Fruit fly (Drosophila melanogaster) whole organism, embryonic: ENCODE measurements around the gene CG44158.

Experiments
- Bdp1 ChIP-seq: fragments of 200-800 bp; sonication (Bioruptor generic); optimal IDR thresholded peaks from 3 replicates; lab custom pipeline; 2016; ENCODE audit warnings: missing biosample characterization, missing genetic modification characterization
- BtbVII ChIP-seq: fragments of 200-800 bp; sonication (Bioruptor generic); optimal IDR thresholded peaks from 3 replicates; lab custom pipeline; 2017; ENCODE audit warnings: missing biosample characterization, mild to moderate bottlenecking, missing genetic modification characterization
- CG10274 ChIP-seq: fragments of 200-800 bp; sonication (Bioruptor generic); optimal IDR thresholded peaks from 3 replicates; lab custom pipeline; 2017; ENCODE audit warnings: missing biosample characterization, mild to moderate bottlenecking, missing genetic modification characterization
- CG11085 ChIP-seq: fragments of 200-800 bp; sonication (Bioruptor generic); IDR thresholded peaks from 2 replicates; pipeline ENCODE4 v1.3.6; 2022; ENCODE audit warnings: missing biosample characterization, missing genetic modification characterization
- CG12155 ChIP-seq: fragments of 200-800 bp; sonication (Bioruptor generic); optimal IDR thresholded peaks from 3 replicates; lab custom pipeline; 2016; ENCODE audit warnings: missing biosample characterization, missing genetic modification characterization
- CG13296 ChIP-seq: fragments of 200-800 bp; sonication (Bioruptor generic); optimal IDR thresholded peaks from 3 replicates; lab custom pipeline; 2018; ENCODE audit warnings: missing biosample characterization, mild to moderate bottlenecking, missing genetic modification characterization
- CG13894 ChIP-seq: fragments of 200-800 bp; sonication (Bioruptor generic); optimal IDR thresholded peaks from 3 replicates; lab custom pipeline; 2018; ENCODE audit warnings: missing biosample characterization, mild to moderate bottlenecking, missing genetic modification characterization, moderate library complexity
- CG14441 ChIP-seq: fragments of 200-800 bp; sonication (Bioruptor generic); IDR thresholded peaks from 2 replicates; pipeline ENCODE4 v1.3.6; 2022; ENCODE audit warnings: missing biosample characterization, missing genetic modification characterization
- CG15696 ChIP-seq: fragments of 200-800 bp; sonication (Bioruptor generic); optimal IDR thresholded peaks from 2 replicates; lab custom pipeline; 2019; ENCODE audit warnings: missing biosample characterization, mild to moderate bottlenecking, missing genetic modification characterization, moderate library complexity
- CG18011 ChIP-seq: fragments of 200-800 bp; sonication (Bioruptor generic); optimal IDR thresholded peaks from 2 replicates; lab custom pipeline; 2017; ENCODE audit warnings: missing biosample characterization, missing genetic modification characterization, mild to moderate bottlenecking, moderate library complexity, missing genotype
- CG2889 ChIP-seq: fragments of 200-800 bp; sonication (Bioruptor generic); IDR thresholded peaks from 3 replicates; pipeline ENCODE4 v1.3.6; 2022; ENCODE audit warnings: missing biosample characterization, missing genetic modification characterization
- CG31441 ChIP-seq: fragments of 200-800 bp; sonication (Bioruptor generic); IDR thresholded peaks from 2 replicates; pipeline ENCODE4 v1.3.6; 2022; ENCODE audit warnings: missing biosample characterization, missing genetic modification characterization
- CG32772 ChIP-seq: fragments of 200-800 bp; sonication (Bioruptor generic); IDR thresholded peaks from 2 replicates; pipeline ENCODE4 v1.3.6; 2022; ENCODE audit warnings: missing biosample characterization, missing genetic modification characterization
- CG4424 ChIP-seq: fragments of 200-800 bp; sonication (Bioruptor generic); optimal IDR thresholded peaks from 3 replicates; lab custom pipeline; 2016; ENCODE audit warnings: missing biosample characterization, missing genetic modification characterization
- CG4820 ChIP-seq: fragments of 200-800 bp; sonication (Bioruptor generic); optimal IDR thresholded peaks from 3 replicates; lab custom pipeline; 2016; ENCODE audit warnings: missing biosample characterization, missing genetic modification characterization
- CG6813 ChIP-seq: fragments of 200-800 bp; sonication (Bioruptor generic); optimal IDR thresholded peaks from 2 replicates; lab custom pipeline; 2017; ENCODE audit warnings: missing biosample characterization, missing genetic modification characterization, mild to moderate bottlenecking, moderate library complexity, missing genetic modification reagents
- CG7271 ChIP-seq: fragments of 200-800 bp; sonication (Bioruptor generic); optimal IDR thresholded peaks from 2 replicates; lab custom pipeline; 2018; ENCODE audit warnings: missing biosample characterization, mild to moderate bottlenecking, missing genetic modification characterization, moderate library complexity
- CG7987 ChIP-seq: fragments of 200-800 bp; sonication (Bioruptor generic); optimal IDR thresholded peaks from 2 replicates; lab custom pipeline; 2018; ENCODE audit warnings: missing biosample characterization, mild to moderate bottlenecking, missing genetic modification characterization, moderate library complexity
- CG9727 ChIP-seq: fragments of 200-800 bp; sonication (Bioruptor generic); optimal IDR thresholded peaks from 3 replicates; lab custom pipeline; 2017; ENCODE audit warnings: missing biosample characterization, mild to moderate bottlenecking, missing genetic modification characterization
- CG9797 ChIP-seq: fragments of 200-800 bp; sonication (Bioruptor generic); optimal IDR thresholded peaks from 3 replicates; lab custom pipeline; 2018; ENCODE audit warnings: missing biosample characterization, mild to moderate bottlenecking, missing genetic modification characterization
- Dad ChIP-seq: fragments of 200-800 bp; sonication (Bioruptor generic); optimal IDR thresholded peaks from 3 replicates; lab custom pipeline; 2016; ENCODE audit warnings: missing biosample characterization, missing genetic modification characterization
- Dfd ChIP-seq, 2 experiments: fragments of >200 bp; optimal IDR thresholded peaks; 2 replicates each; lab custom pipeline; 2017; ENCODE audit warnings: missing biosample characterization in 2 of 2, missing genetic modification characterization in 2 of 2
- Dll ChIP-seq: fragments of 200-800 bp; sonication (Bioruptor generic); IDR thresholded peaks from 4 replicates; pipeline ENCODE4 v1.3.6; 2022; ENCODE audit warnings: missing biosample characterization, missing genetic modification characterization; ENCODE audit not compliant: partially characterized antibody
- Dref ChIP-seq: fragments of 200-800 bp; sonication (Bioruptor generic); IDR thresholded peaks from 2 replicates; pipeline ENCODE4 v1.3.6; 2022; ENCODE audit warnings: missing biosample characterization, missing genetic modification characterization
- E2f2 ChIP-seq: fragments of 200-800 bp; sonication (Bioruptor generic); IDR thresholded peaks from 2 replicates; pipeline ENCODE4 v1.3.6; 2022; ENCODE audit warnings: missing biosample characterization, missing genetic modification characterization
- Fer3 ChIP-seq: fragments of 200-800 bp; sonication (Bioruptor generic); optimal IDR thresholded peaks from 2 replicates; lab custom pipeline; 2018; ENCODE audit warnings: missing biosample characterization, mild to moderate bottlenecking, missing genetic modification characterization, moderate library complexity
- NK7.1 ChIP-seq: fragments of 200-800 bp; sonication (Bioruptor generic); optimal IDR thresholded peaks from 3 replicates; lab custom pipeline; 2016; ENCODE audit warnings: missing biosample characterization, missing genetic modification characterization
- Nf-YA ChIP-seq: fragments of 200-800 bp; sonication (Bioruptor generic); IDR thresholded peaks from 2 replicates; pipeline ENCODE4 v1.3.6; 2022; ENCODE audit warnings: missing biosample characterization, missing genetic modification characterization
- Nf-YC ChIP-seq: fragments of 200-800 bp; optimal IDR thresholded peaks from 3 replicates; lab custom pipeline; 2019; ENCODE audit warnings: missing biosample characterization, mild to moderate bottlenecking, missing genetic modification characterization, moderate library complexity
- Optix ChIP-seq: fragments of 200-800 bp; sonication (Bioruptor generic); IDR thresholded peaks from 3 replicates; pipeline ENCODE4 v1.3.6; 2022; ENCODE audit warnings: missing biosample characterization, missing genetic modification characterization
- Poxn ChIP-seq: fragments of 200-800 bp; sonication (Bioruptor generic); IDR thresholded peaks from 2 replicates; pipeline ENCODE4 v1.3.6; 2022; ENCODE audit warnings: missing biosample characterization, missing genetic modification characterization
- Spps ChIP-seq: fragments of 200-800 bp; sonication (Bioruptor generic); optimal IDR thresholded peaks from 2 replicates; lab custom pipeline; 2018; ENCODE audit warnings: missing biosample characterization, mild to moderate bottlenecking, missing genetic modification characterization
- Stat92E ChIP-seq, 3 experiments: fragments of >200 bp in 2 of 3; fragments of 200-800 bp in 1 of 3; sonication (Bioruptor generic) in 1 of 3; optimal IDR thresholded peaks; 2 replicates each; lab custom pipeline; 2017 to 2019; ENCODE audit warnings: missing biosample characterization in 3 of 3, missing genetic modification characterization in 3 of 3, mild to moderate bottlenecking in 1 of 3, moderate library complexity in 1 of 3
- ab ChIP-seq: fragments of 200-800 bp; sonication (Bioruptor generic); optimal IDR thresholded peaks from 2 replicates; lab custom pipeline; 2016; ENCODE audit warnings: missing biosample characterization, missing genetic modification characterization
- ato ChIP-seq: fragments of 200-800 bp; sonication (Bioruptor generic); IDR thresholded peaks from 2 replicates; pipeline ENCODE4 v1.3.6; 2022; ENCODE audit warnings: missing biosample characterization, missing genetic modification characterization; ENCODE audit not compliant: partially characterized antibody
- az2 ChIP-seq: fragments of 200-800 bp; sonication (Bioruptor generic); optimal IDR thresholded peaks from 3 replicates; lab custom pipeline; 2016; ENCODE audit warnings: missing biosample characterization, missing genetic modification characterization
- bcd ChIP-seq: fragments of 200-800 bp; sonication (Bioruptor generic); optimal IDR thresholded peaks from 2 replicates; lab custom pipeline; 2017; ENCODE audit warnings: missing biosample characterization, mild to moderate bottlenecking, missing genetic modification characterization
- cad ChIP-seq: fragments of >200 bp; optimal IDR thresholded peaks from 2 replicates; lab custom pipeline; 2017; ENCODE audit warnings: missing biosample characterization, missing genetic modification characterization
- chinmo ChIP-seq: fragments of 200-800 bp; sonication (Bioruptor generic); IDR thresholded peaks from 4 replicates; pipeline ENCODE4 v1.3.6; 2022; ENCODE audit warnings: missing biosample characterization, missing genetic modification characterization; ENCODE audit not compliant: partially characterized antibody
- cwo ChIP-seq: fragments of 200-800 bp; sonication (Bioruptor generic); optimal IDR thresholded peaks from 3 replicates; lab custom pipeline; 2017; ENCODE audit warnings: missing biosample characterization, missing genetic modification characterization, mild to moderate bottlenecking, moderate library complexity, missing genetic modification reagents
- emc ChIP-seq: fragments of 200-800 bp; sonication (Bioruptor generic); optimal IDR thresholded peaks from 2 replicates; lab custom pipeline; 2016; ENCODE audit warnings: missing biosample characterization, missing genetic modification characterization
- gsb-n ChIP-seq: fragments of 200-800 bp; sonication (Bioruptor generic); optimal IDR thresholded peaks from 3 replicates; lab custom pipeline; 2018; ENCODE audit warnings: missing biosample characterization, mild to moderate bottlenecking, missing genetic modification characterization
- insv ChIP-seq, 2 experiments: fragments of 200-800 bp; sonication (Bioruptor generic); optimal IDR thresholded peaks; 3 replicates each; lab custom pipeline; 2016 to 2018; ENCODE audit warnings: missing biosample characterization in 2 of 2, missing genetic modification characterization in 2 of 2
- lab ChIP-seq: fragments of 200-800 bp; sonication (Bioruptor generic); optimal IDR thresholded peaks from 3 replicates; lab custom pipeline; 2017; ENCODE audit warnings: missing biosample characterization, missing genetic modification characterization, mild to moderate bottlenecking, moderate library complexity, missing genetic modification reagents
- mld ChIP-seq: fragments of 200-800 bp; sonication (Bioruptor generic); IDR thresholded peaks from 3 replicates; pipeline ENCODE4 v1.3.6; 2022; ENCODE audit warnings: missing biosample characterization, missing genetic modification characterization; ENCODE audit not compliant: partially characterized antibody
- pfk ChIP-seq: fragments of 200-800 bp; sonication (Bioruptor generic); optimal IDR thresholded peaks from 2 replicates; lab custom pipeline; 2018; ENCODE audit warnings: missing biosample characterization, mild to moderate bottlenecking, missing genetic modification characterization, moderate library complexity
- slou ChIP-seq: fragments of 200-800 bp; sonication (Bioruptor generic); optimal IDR thresholded peaks from 3 replicates; lab custom pipeline; 2016; ENCODE audit warnings: missing biosample characterization, missing genetic modification characterization
- slp2 ChIP-seq: fragments of 200-800 bp; sonication (Bioruptor generic); optimal IDR thresholded peaks from 2 replicates; lab custom pipeline; 2016; ENCODE audit warnings: missing biosample characterization, missing genetic modification characterization
- tio ChIP-seq: fragments of 200-800 bp; sonication (Bioruptor generic); optimal IDR thresholded peaks from 2 replicates; lab custom pipeline; 2017; ENCODE audit warnings: missing biosample characterization, missing genetic modification characterization, inconsistent platforms
- zfh2 ChIP-seq: fragments of 200-800 bp; sonication (Bioruptor generic); optimal IDR thresholded peaks from 2 replicates; lab custom pipeline; 2016; ENCODE audit warnings: missing biosample characterization, missing genetic modification characterization

Gene CG44158

dm6 chr3R:18198518-18199118 is 10.0 kb upstream of the CG44158 start (continued):
- TF ChIP-seq chinmo (no peak), NK7.1 (GFP tag; lab: Kevin White, UChicago) (peak; percentile 42), CG7987 (peak; percentile 76), Poxn (no peak), CG10274 (GFP tag; lab: Kevin White, UChicago) (no peak), Dfd (GFP tag; optimal IDR thresholded peaks at IDR 0.05; lab: Kevin White, UChicago) (no peak), CG9797 (GFP tag; lab: Kevin White, UChicago) (no peak), ato (GFP tag; lab: Robert Waterston, UW) (no peak), CG14441 (GFP tag; lab: Robert Waterston, UW) (no peak), Dref (GFP tag; lab: Robert Waterston, UW) (no peak), CG18011 (GFP tag; lab: Kevin White, UChicago) (no peak), Dll (no peak), CG13894 (tag; lab: Kevin White, UChicago) (no peak), CG7271 (tag; lab: Kevin White, UChicago) (no peak), cwo (GFP tag; lab: Kevin White, UChicago) (peak; percentile 63), CG4424 (no peak), tio (GFP tag; lab: Kevin White, UChicago) (no peak), CG12155 (GFP tag; lab: Kevin White, UChicago) (peak; percentile 18), Fer3 (tag; lab: Kevin White, UChicago) (peak; percentile 50), BtbVII (GFP tag; lab: Kevin White, UChicago) (peak; percentile 70), slp2 (GFP tag; lab: Kevin White, UChicago) (peak; percentile 30), E2f2 (GFP tag; lab: Robert Waterston, UW) (no peak), CG32772 (GFP tag; lab: Robert Waterston, UW) (no peak), CG2889 (GFP tag; lab: Robert Waterston, UW) (no peak), mld (GFP tag; lab: Robert Waterston, UW) (no peak), Dad (peak; percentile 17), CG15696 (peak; percentile 57), Optix (no peak), Nf-YC (tag; lab: Kevin White, UChicago) (no peak), bcd (no peak), CG31441 (GFP tag; lab: Robert Waterston, UW) (no peak), Nf-YA (GFP tag; lab: Robert Waterston, UW) (no peak), emc (GFP tag; lab: Kevin White, UChicago) (no peak), az2 (GFP tag; lab: Kevin White, UChicago) (no peak), ab (no peak), CG11085 (GFP tag; lab: Robert Waterston, UW) (no peak), cad (GFP tag; lab: Kevin White, UChicago) (no peak), CG4820 (peak; percentile 10), lab (GFP tag; lab: Kevin White, UChicago) (peak; percentile 45), Bdp1 (peak; percentile 37), Stat92E (GFP tag; optimal IDR thresholded peaks at IDR 0.05; lab: Kevin White, UChicago) (peak in 1 of 3 experiments; percentile 13), gsb-n (tag; lab: Kevin White, UChicago) (no peak), slou (GFP tag; lab: Kevin White, UChicago) (no peak), Spps (tag; lab: Kevin White, UChicago) (peak; percentile 30), CG6813 (GFP tag; lab: Kevin White, UChicago) (peak; percentile 58), pfk (peak; percentile 39), CG13296 (peak; percentile 80), insv (GFP tag; optimal IDR thresholded peaks at IDR 0.05; lab: Kevin White, UChicago) (no peak), CG9727 (GFP tag; lab: Kevin White, UChicago) (peak; percentile 70), zfh2 (GFP tag; lab: Kevin White, UChicago) (no peak)
